Worm (Caenorhabditis elegans) whole organism, L3 larva: ENCODE data around the gene C54F6.19.
A peak's percentile ranks its signal among the peaks of the same experiment; 100 is the strongest.

Experiments
- ZK546.5 ChIP-seq: sonication (generic microtip); optimal IDR thresholded peaks from 2 replicates; lab custom pipeline; 2017; ENCODE audit warnings: missing biosample characterization, missing genetic modification characterization
- elt-1 ChIP-seq: fragments of 150-350 bp; optimal IDR thresholded peaks from 2 replicates; lab custom pipeline; 2014; ENCODE audit warnings: missing biosample characterization, missing genetic modification characterization
- elt-3 ChIP-seq, 3 experiments: fragments of 150-350 bp in 1 of 3; sonication (generic microtip) in 2 of 3; optimal IDR thresholded peaks; 2 replicates in 2 of 3; 4 replicates in 1 of 3; lab custom pipeline; 2014 to 2017; ENCODE audit warnings: missing biosample characterization in 3 of 3, missing genetic modification characterization in 3 of 3
- fkh-10 ChIP-seq: sonication (generic microtip); optimal IDR thresholded peaks from 2 replicates; lab custom pipeline; 2017; ENCODE audit warnings: missing biosample characterization, missing genetic modification reagents, missing genetic modification characterization
- jun-1 ChIP-seq: fragments of 150-350 bp; optimal IDR thresholded peaks from 2 replicates; lab custom pipeline; 2014; ENCODE audit warnings: missing biosample characterization, missing genetic modification reagents, missing genetic modification characterization
- nhr-23 ChIP-seq: fragments of 150-350 bp; optimal IDR thresholded peaks from 2 replicates; lab custom pipeline; 2014; ENCODE audit warnings: missing biosample characterization, missing genetic modification reagents, missing genetic modification characterization
- pha-4 ChIP-seq: fragments of 150-350 bp; optimal IDR thresholded peaks from 2 replicates; lab custom pipeline; 2014; ENCODE audit warnings: missing biosample characterization, missing genetic modification reagents, missing genetic modification characterization
- snpc-4 ChIP-seq: fragments of 150-350 bp; optimal IDR thresholded peaks from 2 replicates; lab custom pipeline; 2014; ENCODE audit warnings: missing biosample characterization, missing genetic modification characterization
- unc-62 ChIP-seq: fragments of 150-350 bp; sonication (generic microtip); optimal IDR thresholded peaks from 4 replicates; lab custom pipeline; 2014; ENCODE audit warnings: missing biosample characterization, missing genetic modification reagents, missing genetic modification characterization
- ztf-11 ChIP-seq: fragments of 150-350 bp; optimal IDR thresholded peaks from 2 replicates; lab custom pipeline; 2014; ENCODE audit warnings: missing biosample characterization, missing genetic modification characterization

ce11 chrV:7508566-7509044 lies 36.7 kb upstream of the C54F6.19 start, which contains the start of the genes str-31 and nhr-172:
- TF ChIP-seq ztf-11 (tag; lab: Kevin White, UChicago), result no peak
- no peak for TF ChIP-seq fkh-10 (GFP tag; lab: Kevin White, UChicago)
- TF ChIP-seq pha-4, result no peak
- TF ChIP-seq unc-62 (GFP tag; lab: Kevin White, UChicago), result no peak
- TF ChIP-seq ZK546.5 (tag; lab: Kevin White, UChicago), result no peak
- peak; percentile 56 for TF ChIP-seq nhr-23 (tag; lab: Kevin White, UChicago)
- TF ChIP-seq elt-1 (tag; lab: Kevin White, UChicago), result no peak
- TF ChIP-seq jun-1 (tag; lab: Kevin White, UChicago), result no peak
- TF ChIP-seq snpc-4 (tag; lab: Kevin White, UChicago), result no peak
- no peak for TF ChIP-seq elt-3 (tag; optimal IDR thresholded peaks at IDR 0.05; lab: Kevin White, UChicago)
